Worm (Caenorhabditis elegans) whole organism, mixed stage, embryonic: ENCODE results near the gene F20D6.9.
A peak's percentile ranks its signal among the peaks of the same experiment; 100 is the strongest.

Experiments used
- M03D4.4 ChIP-seq: sonication (generic microtip); optimal IDR thresholded peaks from 2 replicates; lab custom pipeline; 2017; ENCODE audit warnings: mild to moderate bottlenecking, missing genetic modification characterization, missing compliant biosample characterization
- bed-3 ChIP-seq: fragments of 200-800 bp; sonication (Bioruptor generic); optimal IDR thresholded peaks from 3 replicates; lab custom pipeline; 2018; ENCODE audit warnings: mild to moderate bottlenecking, missing genetic modification characterization, moderate library complexity, missing compliant biosample characterization
- blmp-1 ChIP-seq: fragments of 150-350 bp; optimal IDR thresholded peaks from 2 replicates; lab custom pipeline; 2014; ENCODE audit warnings: missing biosample characterization, missing genetic modification characterization
- ceh-43 ChIP-seq: fragments of 200-800 bp; sonication (Bioruptor generic); optimal IDR thresholded peaks from 2 replicates; lab custom pipeline; 2018; ENCODE audit warnings: mild to moderate bottlenecking, missing genetic modification characterization, moderate library complexity, missing compliant biosample characterization
- ceh-83 ChIP-seq: fragments of 200-800 bp; sonication (Bioruptor generic); optimal IDR thresholded peaks from 2 replicates; lab custom pipeline; 2018; ENCODE audit warnings: mild to moderate bottlenecking, missing genetic modification characterization, missing compliant biosample characterization
- ces-1 ChIP-seq: fragments of 150-350 bp; optimal IDR thresholded peaks from 2 replicates; lab custom pipeline; 2014; ENCODE audit warnings: missing biosample characterization, missing genetic modification reagents, missing genetic modification characterization
- cnd-1 ChIP-seq: fragments of 200-800 bp; sonication (Bioruptor generic); optimal IDR thresholded peaks from 2 replicates; lab custom pipeline; 2018; ENCODE audit warnings: mild to moderate bottlenecking, missing genetic modification characterization, missing compliant biosample characterization
- drap-1 ChIP-seq: fragments of 200-800 bp; sonication (Bioruptor generic); optimal IDR thresholded peaks from 3 replicates; lab custom pipeline; 2018; ENCODE audit warnings: mild to moderate bottlenecking, missing genetic modification characterization, missing compliant biosample characterization
- elt-3 ChIP-seq: fragments of 150-350 bp; optimal IDR thresholded peaks from 2 replicates; lab custom pipeline; 2014; ENCODE audit warnings: missing biosample characterization, missing genetic modification characterization
- ham-2 ChIP-seq: fragments of 200-800 bp; sonication (Bioruptor generic); optimal IDR thresholded peaks from 2 replicates; lab custom pipeline; 2018; ENCODE audit warnings: mild to moderate bottlenecking, missing genetic modification characterization, missing compliant biosample characterization
- hlh-1 ChIP-seq: fragments of 150-350 bp; optimal IDR thresholded peaks from 2 replicates; lab custom pipeline; 2014; ENCODE audit warnings: missing biosample characterization, missing genetic modification reagents, missing genetic modification characterization
- lin-13 ChIP-seq: fragments of 150-350 bp; optimal IDR thresholded peaks from 2 replicates; lab custom pipeline; 2014; ENCODE audit warnings: missing biosample characterization, missing genetic modification characterization
- lin-32 ChIP-seq: fragments of 200-800 bp; sonication (Bioruptor generic); optimal IDR thresholded peaks from 2 replicates; lab custom pipeline; 2018; ENCODE audit warnings: mild to moderate bottlenecking, missing genetic modification characterization, missing compliant biosample characterization
- lsy-2 ChIP-seq: fragments of 150-350 bp; optimal IDR thresholded peaks from 2 replicates; lab custom pipeline; 2014; ENCODE audit warnings: missing biosample characterization, missing genetic modification characterization
- mab-5 ChIP-seq: fragments of 150-350 bp; optimal IDR thresholded peaks from 2 replicates; lab custom pipeline; 2014; ENCODE audit warnings: missing biosample characterization, missing genetic modification characterization
- nhr-12 ChIP-seq: fragments of 150-350 bp; optimal IDR thresholded peaks from 2 replicates; lab custom pipeline; 2014; ENCODE audit warnings: missing biosample characterization, missing genetic modification characterization
- nhr-2 ChIP-seq: fragments of 150-350 bp; optimal IDR thresholded peaks from 2 replicates; lab custom pipeline; 2014; ENCODE audit warnings: missing biosample characterization, missing genetic modification characterization
- nhr-237 ChIP-seq: fragments of 150-350 bp; optimal IDR thresholded peaks from 2 replicates; lab custom pipeline; 2014; ENCODE audit warnings: missing biosample characterization, missing genetic modification characterization
- nhr-28 ChIP-seq: fragments of 150-350 bp; optimal IDR thresholded peaks from 2 replicates; lab custom pipeline; 2014; ENCODE audit warnings: missing biosample characterization, missing genetic modification characterization
- nhr-76 ChIP-seq: sonication (generic microtip); optimal IDR thresholded peaks from 2 replicates; lab custom pipeline; 2017; ENCODE audit warnings: missing biosample characterization, missing genetic modification characterization
- pha-4 ChIP-seq: fragments of 150-350 bp; optimal IDR thresholded peaks from 2 replicates; lab custom pipeline; 2018; ENCODE audit warnings: missing biosample characterization, missing genetic modification reagents, missing genetic modification characterization
- sem-2 ChIP-seq: fragments of 200-800 bp; sonication (Bioruptor generic); optimal IDR thresholded peaks from 2 replicates; lab custom pipeline; 2018; ENCODE audit warnings: mild to moderate bottlenecking, missing genetic modification characterization, missing compliant biosample characterization
- snpc-4 ChIP-seq: fragments of 150-350 bp; optimal IDR thresholded peaks from 2 replicates; lab custom pipeline; 2014; ENCODE audit warnings: missing biosample characterization, missing genetic modification characterization
- sptf-1 ChIP-seq: sonication (generic microtip); optimal IDR thresholded peaks from 2 replicates; lab custom pipeline; 2017; ENCODE audit warnings: mild to moderate bottlenecking, missing genetic modification characterization, moderate library complexity, missing compliant biosample characterization
- tbx-8 ChIP-seq: fragments of 200-800 bp; sonication (Bioruptor generic); optimal IDR thresholded peaks from 2 replicates; lab custom pipeline; 2018; ENCODE audit warnings: mild to moderate bottlenecking, missing genetic modification characterization, moderate library complexity, missing compliant biosample characterization
- unc-120 ChIP-seq: sonication (generic microtip); optimal IDR thresholded peaks from 2 replicates; lab custom pipeline; 2017; ENCODE audit warnings: missing genetic modification characterization, missing compliant biosample characterization; ENCODE audit not compliant: poor library complexity, severe bottlenecking
- unc-62 ChIP-seq: fragments of 150-350 bp; optimal IDR thresholded peaks from 2 replicates; lab custom pipeline; 2014; ENCODE audit warnings: missing biosample characterization, missing genetic modification reagents, missing genetic modification characterization
- zip-8 ChIP-seq: fragments of 150-350 bp; optimal IDR thresholded peaks from 2 replicates; lab custom pipeline; 2014; ENCODE audit warnings: missing biosample characterization, missing genetic modification characterization
- ztf-11 ChIP-seq: fragments of 150-350 bp; optimal IDR thresholded peaks from 2 replicates; lab custom pipeline; 2014; ENCODE audit warnings: missing biosample characterization, missing genetic modification characterization

The F20D6.9 gene

ce11 chrV:8170300-8170699, 6.9 kb downstream of the F20D6.9 start:
- TF ChIP-seq ceh-43 (GFP tag; lab: Kevin White, UChicago) (no peak), unc-62 (GFP tag; lab: Kevin White, UChicago) (no peak), ces-1 (GFP tag; lab: Kevin White, UChicago) (peak; percentile 56), nhr-237 (tag; lab: Kevin White, UChicago) (no peak), drap-1 (GFP tag; lab: Kevin White, UChicago) (no peak), snpc-4 (tag; lab: Kevin White, UChicago) (no peak), lsy-2 (no peak)

- TF ChIP-seq nhr-2, result no peak
- TF ChIP-seq pha-4 (tag; lab: Kevin White, UChicago), result no peak
- no peak for TF ChIP-seq nhr-12 (tag; lab: Kevin White, UChicago)
- TF ChIP-seq lsy-2, result no peak
Measured at ce11 chrV:8169150-8169549, 8.1 kb downstream of the F20D6.9 start.

ce11 chrV:8168219-8168962, 8.9 kb downstream of the F20D6.9 start, which contains the start of gene F20D6.8:
Gene F20D6.8, minus strand, starts transcription at chrV:8168269.
- TF ChIP-seq lsy-2 (no peak), unc-120 (tag; lab: Kevin White, UChicago) (no peak), ces-1 (GFP tag; lab: Kevin White, UChicago) (peak; percentile 32)
- TF ChIP-seq, all 35 proteins: peak for 1

- TF ChIP-seq bed-3 (GFP tag; lab: Kevin White, UChicago) (no peak), lin-13 (no peak), nhr-237 (tag; lab: Kevin White, UChicago) (no peak), zip-8 (tag; lab: Kevin White, UChicago) (no peak), ham-2 (GFP tag; lab: Kevin White, UChicago) (no peak), unc-120 (tag; lab: Kevin White, UChicago) (no peak), elt-3 (tag; lab: Kevin White, UChicago) (no peak), ceh-83 (no peak), sptf-1 (tag; lab: Kevin White, UChicago) (no peak), nhr-76 (no peak), nhr-28 (tag; lab: Kevin White, UChicago) (no peak), M03D4.4 (no peak), hlh-1 (tag; lab: Kevin White, UChicago) (no peak), drap-1 (GFP tag; lab: Kevin White, UChicago) (no peak), blmp-1 (no peak), tbx-8 (no peak), ztf-11 (tag; lab: Kevin White, UChicago) (no peak), sem-2 (GFP tag; lab: Kevin White, UChicago) (no peak), lsy-2 (no peak), ceh-43 (GFP tag; lab: Kevin White, UChicago) (no peak)
Measured at ce11 chrV:8163199-8163598, 14.1 kb downstream of the F20D6.9 start.

ce11 chrV:8161699-8162098, 15.6 kb downstream of the F20D6.9 start, which contains the start of gene F20D6.5:
Gene F20D6.5, plus strand, starts transcription at chrV:8161957.
- TF ChIP-seq cnd-1, result no peak
- no peak for TF ChIP-seq pha-4 (tag; lab: Kevin White, UChicago)
- no peak for TF ChIP-seq nhr-237 (tag; lab: Kevin White, UChicago)
- no peak for TF ChIP-seq bed-3 (GFP tag; lab: Kevin White, UChicago)
- TF ChIP-seq zip-8 (tag; lab: Kevin White, UChicago), result no peak
- no peak for TF ChIP-seq unc-62 (GFP tag; lab: Kevin White, UChicago)
- no peak for TF ChIP-seq tbx-8
- no peak for TF ChIP-seq blmp-1
- TF ChIP-seq, all 35 proteins: peak for 0

- TF ChIP-seq ces-1 (GFP tag; lab: Kevin White, UChicago), result no peak
- no peak for TF ChIP-seq mab-5 (tag; lab: Kevin White, UChicago)
- TF ChIP-seq unc-120 (tag; lab: Kevin White, UChicago), result no peak
- no peak for TF ChIP-seq nhr-237 (tag; lab: Kevin White, UChicago)
- TF ChIP-seq drap-1 (GFP tag; lab: Kevin White, UChicago), result no peak
- TF ChIP-seq lin-32 (GFP tag; lab: Kevin White, UChicago), result no peak
Measured at ce11 chrV:8159629-8160028, 17.6 kb downstream of the F20D6.9 start, which contains the start of gene F20D6.6. Gene F20D6.6, plus strand, starts transcription at chrV:8159929.
